Worm (Caenorhabditis elegans): ENCODE results near the gene C49G7.7.

ce11 chrV:3985104-3985503 lies 49.2 kb upstream of the C49G7.7 start:
- TF ChIP-seq lsy-12 (tag; optimal IDR thresholded peaks at IDR 0.05) (no peak), elt-1 (tag; optimal IDR thresholded peaks at IDR 0.05) (no peak)
